Fruit fly (Drosophila melanogaster): ENCODE measurements around the gene Srp54.

dm6 chr2L:9906641-9907040 is 6.1 kb upstream of the Srp54 start:
- TF ChIP-seq Dfd (GFP tag; optimal IDR thresholded peaks at IDR 0.05) (no peak), jim (GFP tag; optimal IDR thresholded peaks at IDR 0.05) (no peak), pan (optimal IDR thresholded peaks at IDR 0.05) (no peak), rgr (GFP tag; optimal IDR thresholded peaks at IDR 0.05) (no peak), usp (GFP tag; optimal IDR thresholded peaks at IDR 0.05) (no peak), N (GFP tag; optimal IDR thresholded peaks at IDR 0.05) (no peak), HLH106 (tag; optimal IDR thresholded peaks at IDR 0.05) (no peak), ey (GFP tag; optimal IDR thresholded peaks at IDR 0.05) (no peak), foxo (GFP tag; optimal IDR thresholded peaks at IDR 0.05) (no peak), lola (GFP tag; optimal IDR thresholded peaks at IDR 0.05) (no peak), psq (GFP tag; optimal IDR thresholded peaks at IDR 0.05) (no peak), Abd-B (GFP tag; optimal IDR thresholded peaks at IDR 0.05) (no peak), h (GFP tag; optimal IDR thresholded peaks at IDR 0.05) (no peak), dsf (GFP tag; optimal IDR thresholded peaks at IDR 0.05; ENCODE audit: borderline replicate concordance) (no peak)
